Fruit fly (Drosophila melanogaster): ENCODE measurements around the gene CG9801.

The CG9801 gene

DNA sequence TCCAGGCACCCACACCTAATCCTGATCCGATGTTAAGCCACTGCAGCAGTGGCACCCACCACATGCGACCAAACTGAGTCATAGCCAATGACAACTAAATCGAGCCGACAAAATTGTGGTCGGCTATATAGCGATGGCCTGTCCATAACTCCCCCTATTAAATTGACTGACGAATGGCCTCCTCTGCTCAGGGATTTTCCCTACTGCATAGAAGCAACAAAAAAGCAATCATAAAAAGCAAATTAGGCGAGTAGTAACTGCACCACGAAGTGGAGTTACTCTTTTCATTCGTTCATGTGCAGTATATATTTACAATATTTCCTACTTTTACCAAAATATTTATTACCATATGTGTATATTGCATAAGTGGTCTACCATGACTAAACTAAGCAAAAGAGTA, 25.1 kb upstream of the CG9801 start, which contains the start of gene CG13318:
Gene CG13318, minus strand, starts transcription at position 101 of the 400 bp plus-strand sequence.
- TF ChIP-seq psq (optimal IDR thresholded peaks at IDR 0.05) = no peak
- no peak for TF ChIP-seq usp (GFP tag; optimal IDR thresholded peaks at IDR 0.05)
- TF ChIP-seq Dll (optimal IDR thresholded peaks at IDR 0.05) = no peak
- no peak for TF ChIP-seq pan (optimal IDR thresholded peaks at IDR 0.05)
- no peak for TF ChIP-seq EcR (GFP tag; optimal IDR thresholded peaks at IDR 0.05)
- no peak for TF ChIP-seq CG8478 (optimal IDR thresholded peaks at IDR 0.05)

DNA sequence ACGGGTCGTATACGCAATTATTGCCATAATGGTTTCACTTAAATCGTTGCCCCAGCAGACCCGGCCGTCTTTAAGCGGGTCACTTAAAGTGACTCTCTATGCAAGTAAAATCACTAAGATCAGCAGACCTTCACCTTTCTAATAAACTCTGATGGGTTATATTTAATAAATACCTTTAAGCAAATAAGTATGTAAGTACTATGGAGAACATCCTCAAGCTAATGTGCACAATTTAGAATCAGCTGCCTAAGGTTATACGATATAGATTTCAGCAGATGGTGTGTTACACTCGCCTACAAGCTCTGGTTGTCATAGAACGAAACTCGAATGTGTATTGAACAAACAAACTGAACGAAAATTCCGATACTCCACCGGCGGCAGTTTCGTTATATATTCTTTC, 21.6 kb upstream of the CG9801 start, which contains the start of gene CG8236:
Gene CG8236, plus strand, starts transcription at position 301 of the 400 bp plus-strand sequence.
- TF ChIP-seq EcR (GFP tag; optimal IDR thresholded peaks at IDR 0.05) (no peak), usp (GFP tag; optimal IDR thresholded peaks at IDR 0.05) (no peak), Dll (optimal IDR thresholded peaks at IDR 0.05) (no peak)

DNA sequence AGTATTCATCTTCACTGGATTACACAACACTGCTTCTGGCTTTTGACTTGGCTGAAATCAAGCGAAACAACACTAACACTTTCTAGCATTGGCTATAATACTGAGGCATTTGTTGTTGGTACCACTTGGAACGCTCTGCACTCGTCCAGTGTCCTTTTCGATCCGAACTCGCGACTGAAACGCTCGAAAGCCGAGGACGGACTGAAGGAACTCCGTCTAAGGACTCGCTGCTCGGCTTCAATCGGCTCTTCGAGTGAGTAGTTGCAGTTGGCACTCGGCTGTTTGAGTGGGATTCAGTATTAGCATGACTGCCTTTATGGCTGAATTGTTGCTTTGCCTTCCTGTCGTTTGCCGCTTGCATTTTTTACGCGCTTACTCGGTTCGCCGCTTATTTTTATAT, 20.5 kb upstream of the CG9801 start, which contains the start of the genes CG34135 and CG11768:
Gene CG34135, minus strand, starts transcription at position 194 of the 400 bp plus-strand sequence.
Gene CG11768, minus strand, starts transcription at position 203 of the 400 bp plus-strand sequence.
- no peak for TF ChIP-seq CG8478 (optimal IDR thresholded peaks at IDR 0.05)
- TF ChIP-seq usp (GFP tag; optimal IDR thresholded peaks at IDR 0.05) = no peak
- no peak for TF ChIP-seq Dll (optimal IDR thresholded peaks at IDR 0.05)
- no peak for TF ChIP-seq EcR (GFP tag; optimal IDR thresholded peaks at IDR 0.05)
- no peak for TF ChIP-seq pan (optimal IDR thresholded peaks at IDR 0.05)
- TF ChIP-seq psq (optimal IDR thresholded peaks at IDR 0.05) = no peak

DNA sequence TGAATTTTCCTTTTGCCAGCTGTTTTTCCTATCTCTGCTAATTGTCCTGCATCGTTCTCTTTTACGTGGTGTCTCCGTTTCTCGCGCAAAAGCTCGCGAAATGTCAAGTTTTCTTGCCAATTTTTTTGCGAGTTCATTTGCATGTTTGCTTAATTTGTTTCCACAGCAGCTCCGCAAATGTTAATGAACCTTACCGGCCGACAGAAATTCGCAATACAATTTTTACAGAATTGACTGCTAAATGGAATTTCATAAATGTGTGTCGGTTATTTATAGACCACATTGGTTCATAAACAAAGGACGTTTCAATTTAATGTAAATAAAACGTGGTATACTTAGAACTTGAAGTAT, 1.3 kb upstream of the CG9801 start:
- TF ChIP-seq EcR (GFP tag; optimal IDR thresholded peaks at IDR 0.05) = no peak
- TF ChIP-seq Dll (optimal IDR thresholded peaks at IDR 0.05) = no peak
- no peak for TF ChIP-seq pan (optimal IDR thresholded peaks at IDR 0.05)
- TF ChIP-seq usp (GFP tag; optimal IDR thresholded peaks at IDR 0.05) = no peak
- TF ChIP-seq CG8478 (optimal IDR thresholded peaks at IDR 0.05) = no peak
- TF ChIP-seq psq (optimal IDR thresholded peaks at IDR 0.05) = no peak

DNA sequence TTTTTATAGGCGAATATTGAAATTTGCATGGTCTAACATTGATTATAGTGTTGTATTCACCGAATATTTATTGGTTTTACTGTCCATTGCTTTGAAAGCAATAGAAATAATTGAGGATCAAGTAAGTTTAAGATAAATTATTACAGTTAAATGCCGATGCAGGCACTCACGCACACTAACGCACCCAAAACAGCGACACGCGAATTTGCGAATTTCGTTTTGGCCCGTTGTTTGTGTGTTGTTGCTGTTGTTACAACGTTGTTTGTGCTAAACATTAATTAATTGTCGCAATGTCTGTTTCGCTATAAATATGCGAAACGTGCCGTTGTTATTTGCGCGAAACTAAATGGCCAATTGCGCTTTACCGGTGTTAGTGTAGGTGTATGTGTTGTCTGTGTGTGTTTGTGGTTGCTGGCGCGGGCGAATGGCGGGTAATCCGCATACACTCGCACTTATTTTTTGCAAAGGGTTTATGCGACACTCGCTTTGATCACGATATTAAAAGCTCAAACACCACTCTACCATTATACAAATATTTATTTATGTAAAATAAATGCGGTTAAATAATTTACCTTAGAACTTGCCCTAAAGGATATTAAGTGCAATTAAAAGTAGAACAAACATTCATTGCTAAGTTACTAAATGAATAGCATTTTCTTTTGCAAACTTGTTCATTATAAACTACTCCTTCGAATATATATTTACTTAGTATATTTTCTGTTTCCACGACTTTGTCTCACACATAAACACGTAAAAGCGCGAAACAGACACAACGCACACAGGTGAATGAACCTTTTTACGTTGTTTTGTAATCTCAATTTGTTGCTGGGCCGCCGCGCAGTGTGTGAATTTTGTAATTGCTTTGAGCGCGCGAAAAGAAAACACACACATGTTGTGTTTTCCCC, 648 bp upstream of the CG9801 start:
- TF ChIP-seq EcR (GFP tag; optimal IDR thresholded peaks at IDR 0.05) (peak; percentile 66 to 75), pan (optimal IDR thresholded peaks at IDR 0.05) (no peak)

DNA sequence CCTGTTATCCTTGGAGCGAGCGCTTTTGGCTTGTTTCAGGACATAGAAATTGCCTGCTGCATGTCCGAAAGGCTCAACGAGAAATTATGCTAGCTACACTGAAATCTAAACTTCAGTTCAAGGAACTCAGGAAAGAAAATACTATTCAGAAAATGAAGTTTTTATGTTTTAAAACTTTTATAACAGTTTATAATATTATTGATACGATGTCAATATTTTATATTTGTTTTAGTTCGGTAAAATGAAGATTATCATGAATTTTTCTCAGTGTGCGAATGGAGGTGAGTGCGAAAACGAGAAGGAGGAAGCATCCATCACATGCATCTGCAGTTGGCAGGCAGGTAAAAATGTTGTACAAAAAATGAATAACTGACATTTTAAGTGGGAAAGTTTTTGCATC, 1.1 kb downstream of the CG9801 start:
- TF ChIP-seq EcR (GFP tag; optimal IDR thresholded peaks at IDR 0.05) (no peak), CG8478 (optimal IDR thresholded peaks at IDR 0.05) (no peak), usp (GFP tag; optimal IDR thresholded peaks at IDR 0.05) (no peak), psq (optimal IDR thresholded peaks at IDR 0.05) (no peak), Dll (optimal IDR thresholded peaks at IDR 0.05) (no peak), pan (optimal IDR thresholded peaks at IDR 0.05) (no peak)

DNA sequence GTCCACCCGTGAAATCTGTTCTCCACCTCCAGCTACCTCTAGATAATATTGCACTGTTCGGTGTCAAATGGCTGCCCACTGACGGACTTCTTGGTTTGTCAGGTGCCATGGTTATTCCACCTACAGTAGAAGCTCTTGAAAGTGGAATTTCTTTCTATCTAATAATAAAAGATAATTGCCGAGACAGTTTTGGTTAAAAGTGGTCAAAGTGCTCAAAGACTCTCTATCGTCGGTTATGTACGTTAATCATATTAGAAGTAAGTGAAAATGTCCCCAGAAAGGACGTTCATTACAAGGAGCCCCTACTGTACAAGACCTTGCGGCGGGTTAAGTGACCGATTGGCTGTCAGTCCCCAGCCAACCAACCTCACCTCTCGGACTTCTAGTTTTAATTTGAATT, 3.3 kb downstream of the CG9801 start:
- TF ChIP-seq pan (optimal IDR thresholded peaks at IDR 0.05) (no peak), Dll (optimal IDR thresholded peaks at IDR 0.05) (no peak), usp (GFP tag; optimal IDR thresholded peaks at IDR 0.05) (no peak), CG8478 (optimal IDR thresholded peaks at IDR 0.05) (no peak), EcR (GFP tag; optimal IDR thresholded peaks at IDR 0.05) (no peak), psq (optimal IDR thresholded peaks at IDR 0.05) (no peak)

DNA sequence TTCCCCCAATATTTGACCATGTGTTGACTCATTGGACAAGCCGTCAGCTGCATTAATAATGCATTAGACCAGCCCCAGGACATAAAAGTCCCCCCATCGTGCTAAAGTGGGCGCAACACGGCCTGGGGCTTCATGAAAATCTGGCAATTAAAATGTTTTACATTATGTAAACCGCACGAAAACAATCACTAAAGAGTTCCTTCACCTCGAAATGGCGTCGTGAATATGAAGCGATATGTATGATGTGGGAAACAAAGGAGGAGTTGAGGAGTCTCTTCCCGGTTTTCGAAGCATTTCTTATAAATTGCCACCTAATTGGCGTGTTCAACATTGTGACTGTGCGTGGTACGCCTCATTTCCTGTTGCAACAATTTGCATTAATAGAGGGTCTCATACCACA, 4.8 kb downstream of the CG9801 start:
- TF ChIP-seq Dll (optimal IDR thresholded peaks at IDR 0.05) (no peak), EcR (GFP tag; optimal IDR thresholded peaks at IDR 0.05) (peak in 1 of 2 experiments; percentile 69)

DNA sequence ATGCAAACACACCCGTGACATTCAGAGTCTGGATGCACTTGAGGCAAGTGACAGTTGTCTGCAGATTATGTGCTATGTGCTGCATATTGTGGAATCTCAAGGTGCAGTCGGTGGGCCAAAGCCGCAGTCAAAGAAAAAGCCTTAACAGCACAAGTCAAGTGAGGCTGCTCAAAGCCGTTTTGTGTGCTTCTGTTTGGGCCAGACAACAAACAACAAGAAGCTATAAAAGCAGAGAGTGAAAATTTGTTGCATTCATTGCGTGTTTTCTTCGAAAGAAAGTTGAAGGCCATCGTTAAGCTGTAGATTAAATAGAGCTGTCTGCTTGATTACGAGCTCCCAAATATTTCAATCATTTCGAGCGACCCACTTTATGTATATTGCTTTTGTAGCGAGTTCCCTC, 5.5 kb downstream of the CG9801 start:
- no peak for TF ChIP-seq CG8478 (optimal IDR thresholded peaks at IDR 0.05)
- no peak for TF ChIP-seq usp (GFP tag; optimal IDR thresholded peaks at IDR 0.05)
- TF ChIP-seq EcR (GFP tag; optimal IDR thresholded peaks at IDR 0.05) = no peak
- no peak for TF ChIP-seq psq (optimal IDR thresholded peaks at IDR 0.05)
- TF ChIP-seq Dll (optimal IDR thresholded peaks at IDR 0.05) = no peak
- no peak for TF ChIP-seq pan (optimal IDR thresholded peaks at IDR 0.05)

DNA sequence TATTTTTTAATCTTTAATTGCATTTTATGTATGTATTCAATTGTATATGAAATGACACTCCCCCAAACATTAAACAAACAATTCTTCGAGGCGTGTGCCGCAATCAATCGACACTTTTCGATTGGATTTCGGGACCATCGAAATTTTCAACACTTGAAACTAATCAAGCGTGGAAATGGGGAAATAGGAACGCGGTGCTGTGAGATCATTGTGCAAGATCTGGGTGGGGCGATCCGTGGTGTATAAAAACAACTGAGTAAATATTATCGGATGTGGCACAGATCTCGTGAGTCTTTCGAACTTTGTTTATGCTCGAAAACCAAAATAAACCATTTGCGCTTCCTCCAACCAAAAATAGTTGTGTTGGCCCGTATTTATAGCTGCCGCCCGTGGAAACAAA, 6.2 kb downstream of the CG9801 start:
- TF ChIP-seq CG8478 (optimal IDR thresholded peaks at IDR 0.05) (no peak), usp (GFP tag; optimal IDR thresholded peaks at IDR 0.05) (no peak), Dll (optimal IDR thresholded peaks at IDR 0.05) (no peak), pan (optimal IDR thresholded peaks at IDR 0.05) (no peak), psq (optimal IDR thresholded peaks at IDR 0.05) (no peak), EcR (GFP tag; optimal IDR thresholded peaks at IDR 0.05) (no peak)

DNA sequence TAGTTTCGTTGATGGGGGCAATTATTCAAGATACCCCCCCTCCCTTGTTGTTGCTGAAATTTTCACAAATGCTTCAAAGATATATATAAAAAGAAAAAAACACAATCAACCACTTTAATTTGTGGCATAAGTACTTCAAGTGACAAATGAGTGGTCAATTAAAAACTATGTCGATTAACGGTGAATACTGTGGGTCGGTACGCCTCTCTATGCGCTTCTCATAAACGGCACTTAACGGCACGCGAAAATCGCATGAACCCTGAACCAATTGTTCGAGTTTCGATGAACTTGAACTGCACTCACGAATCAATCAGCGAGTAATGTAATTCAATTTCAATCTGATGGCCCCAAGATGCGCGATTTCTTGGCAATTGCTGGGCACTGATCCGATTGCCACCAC, 7.4 kb downstream of the CG9801 start:
- TF ChIP-seq CG8478 (optimal IDR thresholded peaks at IDR 0.05) = no peak
- no peak for TF ChIP-seq Dll (optimal IDR thresholded peaks at IDR 0.05)
- no peak for TF ChIP-seq EcR (GFP tag; optimal IDR thresholded peaks at IDR 0.05)
- no peak for TF ChIP-seq pan (optimal IDR thresholded peaks at IDR 0.05)
- TF ChIP-seq psq (optimal IDR thresholded peaks at IDR 0.05) = no peak
- no peak for TF ChIP-seq usp (GFP tag; optimal IDR thresholded peaks at IDR 0.05)

DNA sequence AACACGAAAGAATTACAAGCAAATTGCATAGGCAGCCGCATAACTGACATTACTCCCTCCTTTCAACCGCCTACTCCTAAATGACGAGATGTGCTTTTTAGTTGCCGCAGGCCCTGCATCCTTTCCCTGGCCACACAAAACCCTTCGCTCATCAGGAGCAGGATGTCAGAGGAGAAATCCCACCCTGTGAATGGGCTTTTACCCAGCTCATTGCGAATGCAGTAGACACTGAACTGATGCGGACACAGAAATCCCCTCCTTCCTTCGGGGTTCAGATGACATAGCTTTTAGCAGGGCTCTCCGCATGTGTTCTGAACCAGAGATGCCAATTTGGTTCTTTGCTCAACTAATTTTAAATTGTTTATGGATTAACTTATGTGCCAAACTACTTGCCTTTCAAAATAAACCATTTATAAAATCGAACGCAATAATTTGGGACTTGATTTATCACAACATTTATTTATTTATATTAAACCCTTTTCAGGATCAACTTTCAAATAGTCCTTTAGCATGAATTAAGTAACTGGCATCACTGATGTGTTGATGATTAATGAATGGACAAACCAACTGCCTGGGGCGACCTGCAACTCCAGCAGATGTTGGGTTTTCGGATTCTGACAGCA, 8.2 kb downstream of the CG9801 start:
- TF ChIP-seq EcR (GFP tag; optimal IDR thresholded peaks at IDR 0.05) (no peak), psq (optimal IDR thresholded peaks at IDR 0.05) (no peak), CG8478 (optimal IDR thresholded peaks at IDR 0.05) (no peak), usp (GFP tag; optimal IDR thresholded peaks at IDR 0.05) (no peak), pan (optimal IDR thresholded peaks at IDR 0.05) (no peak)

All from whole organism.